Worm (Caenorhabditis elegans) whole organism, L3 larva: ENCODE results near the gene F22E12.3.

Source experiments
- R02D3.7 ChIP-seq: fragments of 150-350 bp; optimal IDR thresholded peaks from 2 replicates; lab custom pipeline; 2014; ENCODE audit warnings: missing biosample characterization, missing genetic modification characterization
- aly-2 ChIP-seq: fragments of 150-350 bp; optimal IDR thresholded peaks from 2 replicates; lab custom pipeline; 2014; ENCODE audit warnings: missing biosample characterization, missing genetic modification characterization
- ceh-82 ChIP-seq: fragments of 150-350 bp; optimal IDR thresholded peaks from 2 replicates; lab custom pipeline; 2014; ENCODE audit warnings: missing biosample characterization, missing genetic modification characterization
- mdl-1 ChIP-seq: fragments of 150-350 bp; optimal IDR thresholded peaks from 2 replicates; lab custom pipeline; 2014; ENCODE audit warnings: missing biosample characterization, missing genetic modification characterization
- nhr-11 ChIP-seq: fragments of 150-350 bp; optimal IDR thresholded peaks from 2 replicates; lab custom pipeline; 2014; ENCODE audit warnings: missing biosample characterization, missing genetic modification characterization
- nhr-237 ChIP-seq: fragments of 150-350 bp; optimal IDR thresholded peaks from 2 replicates; lab custom pipeline; 2014; ENCODE audit warnings: missing biosample characterization, missing genetic modification characterization
- pha-4 ChIP-seq: fragments of 150-350 bp; optimal IDR thresholded peaks from 2 replicates; lab custom pipeline; 2014; ENCODE audit warnings: missing biosample characterization, missing genetic modification reagents, missing genetic modification characterization
- pqm-1 ChIP-seq: fragments of 150-350 bp; optimal IDR thresholded peaks from 2 replicates; lab custom pipeline; 2017; ENCODE audit warnings: missing biosample characterization, missing genetic modification characterization, inconsistent platforms
- sea-2 ChIP-seq: fragments of 150-350 bp; sonication (generic microtip); optimal IDR thresholded peaks from 4 replicates; lab custom pipeline; 2014; ENCODE audit warnings: missing biosample characterization, missing genetic modification reagents, missing genetic modification characterization
- tbx-2 ChIP-seq: sonication (generic microtip); optimal IDR thresholded peaks from 2 replicates; lab custom pipeline; 2016; ENCODE audit warnings: mild to moderate bottlenecking, missing genetic modification characterization, missing compliant biosample characterization
- unc-39 ChIP-seq: sonication (generic microtip); optimal IDR thresholded peaks from 4 replicates; lab custom pipeline; 2017; ENCODE audit warnings: missing biosample characterization, missing genetic modification characterization
- unc-62 ChIP-seq: fragments of 150-350 bp; sonication (generic microtip); optimal IDR thresholded peaks from 4 replicates; lab custom pipeline; 2014; ENCODE audit warnings: missing biosample characterization, missing genetic modification reagents, missing genetic modification characterization
- zag-1 ChIP-seq: fragments of 150-350 bp; optimal IDR thresholded peaks from 2 replicates; lab custom pipeline; 2014; ENCODE audit warnings: missing biosample characterization, missing genetic modification characterization

ce11 chrV:10478097-10478828 is 15.1 kb upstream of the F22E12.3 start, which contains the start of the genes crp-1 and Y32F6B.9:
- TF ChIP-seq ceh-82 (tag; lab: Kevin White, UChicago) (no peak), unc-39 (no peak), sea-2 (GFP tag; lab: Kevin White, UChicago) (no peak), unc-62 (no peak), nhr-11 (tag; lab: Kevin White, UChicago) (no peak), zag-1 (no peak), pqm-1 (tag; lab: Kevin White, UChicago) (peak; percentile 15), tbx-2 (tag; lab: Kevin White, UChicago) (no peak), pha-4 (tag; lab: Kevin White, UChicago) (peak; percentile 7), R02D3.7 (no peak), aly-2 (no peak), mdl-1 (tag; lab: Kevin White, UChicago) (no peak), nhr-237 (tag; lab: Kevin White, UChicago) (no peak)
